Fruit fly (Drosophila melanogaster): ENCODE results near the gene Las.

Las gene

dm6 chr3L:20452813-20453682 lies 20.9 kb upstream of the Las start, which contains the start of gene CG5199 (continued):
- TF ChIP-seq CkIIα-i1 (GFP tag; IDR thresholded peaks at IDR 0.05) (no peak), jing (GFP tag; optimal IDR thresholded peaks at IDR 0.05) (no peak), ash1 (GFP tag; optimal IDR thresholded peaks at IDR 0.05) (no peak), her (GFP tag; optimal IDR thresholded peaks at IDR 0.05) (peak; percentile 13), CG9932 (GFP tag; IDR thresholded peaks at IDR 0.05) (peak; percentile 71), yki (optimal IDR thresholded peaks at IDR 0.05) (no peak), cato (GFP tag; optimal IDR thresholded peaks at IDR 0.05; ENCODE audit: borderline replicate concordance) (peak; percentile 27), Scr (GFP tag; IDR thresholded peaks at IDR 0.05; ENCODE audit: partially characterized antibody) (peak; percentile 89), CG7786 (GFP tag; optimal IDR thresholded peaks at IDR 0.05) (no peak), CG8765 (GFP tag; IDR thresholded peaks at IDR 0.05) (no peak), CG10366 (GFP tag; IDR thresholded peaks at IDR 0.05) (peak; percentile 30), CG31388 (GFP tag; optimal IDR thresholded peaks at IDR 0.05) (peak; percentile 56), CG15601 (tag; optimal IDR thresholded peaks at IDR 0.05) (peak; percentile 65), grau (tag; optimal IDR thresholded peaks at IDR 0.05) (peak; percentile 76), Lim3 (GFP tag; IDR thresholded peaks at IDR 0.05) (no peak), NC2α (GFP tag; optimal IDR thresholded peaks at IDR 0.05) (no peak), Side (GFP tag; optimal IDR thresholded peaks at IDR 0.05) (no peak), salm (tag; optimal IDR thresholded peaks at IDR 0.05) (no peak), MTF-1 (GFP tag; optimal IDR thresholded peaks at IDR 0.05; ENCODE audit: borderline replicate concordance) (no peak), CG17359 (tag; optimal IDR thresholded peaks at IDR 0.05) (peak; percentile 50), Ravus (GFP tag; IDR thresholded peaks at IDR 0.05) (peak; percentile 5; the same call in 1 of the 2 replicates), CG10321 (GFP tag; IDR thresholded peaks at IDR 0.05) (no peak), CG16863 (GFP tag; optimal IDR thresholded peaks at IDR 0.05) (no peak), inv (GFP tag; IDR thresholded peaks at IDR 0.05; ENCODE audit: partially characterized antibody) (peak; percentile 84), ERR (GFP tag; optimal IDR thresholded peaks at IDR 0.05) (no peak), CG3065 (GFP tag; optimal IDR thresholded peaks at IDR 0.05) (no peak), ems (GFP tag; optimal IDR thresholded peaks at IDR 0.05) (no peak), Ptx1 (GFP tag; IDR thresholded peaks at IDR 0.05) (peak; percentile 80), Taf1 (GFP tag; IDR thresholded peaks at IDR 0.05) (no peak), Hsf (GFP tag; optimal IDR thresholded peaks at IDR 0.05) (peak; percentile 13), CG34224 (GFP tag; IDR thresholded peaks at IDR 0.05; ENCODE audit: partially characterized antibody) (peak; percentile 74), CG7928 (GFP tag; optimal IDR thresholded peaks at IDR 0.05) (no peak), Xrp1 (GFP tag; IDR thresholded peaks at IDR 0.05) (peak; percentile 67), CG14441 (GFP tag; IDR thresholded peaks at IDR 0.05) (peak; percentile 68), CG13296 (GFP tag; optimal IDR thresholded peaks at IDR 0.05) (peak; percentile 54), Lhr (GFP tag; optimal IDR thresholded peaks at IDR 0.05) (no peak), Neu2 (GFP tag; optimal IDR thresholded peaks at IDR 0.05; ENCODE audit: borderline replicate concordance) (no peak), CG12104 (GFP tag; optimal IDR thresholded peaks at IDR 0.05) (peak; percentile 49), dm (GFP tag; optimal IDR thresholded peaks at IDR 0.05) (peak; percentile 87), oc (tag; optimal IDR thresholded peaks at IDR 0.05) (no peak), onecut (GFP tag; IDR thresholded peaks at IDR 0.05) (no peak), Hmr (GFP tag; optimal IDR thresholded peaks at IDR 0.05) (peak; percentile 75), CG4282 (GFP tag; optimal IDR thresholded peaks at IDR 0.05) (no peak), tll (GFP tag; optimal IDR thresholded peaks at IDR 0.05) (no peak), Antp (GFP tag; optimal IDR thresholded peaks at IDR 0.05) (peak; percentile 49), Oli (tag; optimal IDR thresholded peaks at IDR 0.05) (peak; percentile 56), stc (GFP tag; IDR thresholded peaks at IDR 0.05) (no peak), ttk (GFP tag; IDR thresholded peaks at IDR 0.05) (peak; percentile 59; the same call in 1 of the 2 replicates), Pdp1 (GFP tag; optimal IDR thresholded peaks at IDR 0.05) (peak in 1 of 2 experiments; percentile 56), sob (GFP tag; IDR thresholded peaks at IDR 0.05) (no peak)

All from whole organism, embryonic.